Fruit fly (Drosophila melanogaster) whole organism, embryonic: ENCODE results near the gene Hasp.

ENCODE experiments used
- CG10209 ChIP-seq: fragments of 200-800 bp; sonication (Bioruptor generic); optimal IDR thresholded peaks from 3 replicates; lab custom pipeline; 2017; ENCODE audit warnings: missing biosample characterization, mild to moderate bottlenecking, missing genetic modification characterization, missing genetic modification reagents
- CG14965 ChIP-seq: fragments of 200-800 bp; sonication (Bioruptor generic); optimal IDR thresholded peaks from 2 replicates; lab custom pipeline; 2016; ENCODE audit warnings: missing biosample characterization, missing genetic modification characterization, borderline replicate concordance
- Taf1 ChIP-seq: fragments of 200-800 bp; sonication (Bioruptor generic); IDR thresholded peaks from 2 replicates; pipeline ENCODE4 v1.3.6; 2022; ENCODE audit warnings: missing biosample characterization, missing genetic modification characterization
- lov ChIP-seq, 2 experiments: fragments of 200-800 bp in 1 of 2; fragments of >200 bp in 1 of 2; sonication (Bioruptor generic) in 1 of 2; IDR thresholded peaks in 1 of 2; optimal IDR thresholded peaks in 1 of 2; 2 replicates in 1 of 2; 3 replicates in 1 of 2; pipeline versions ENCODE4 v1.3.6 to Lab custom; 2017 to 2022; ENCODE audit warnings: missing biosample characterization in 1 of 2, missing genetic modification characterization in 1 of 2
- pfk ChIP-seq: fragments of 200-800 bp; sonication (Bioruptor generic); optimal IDR thresholded peaks from 2 replicates; lab custom pipeline; 2018; ENCODE audit warnings: missing biosample characterization, mild to moderate bottlenecking, missing genetic modification characterization, moderate library complexity

- TF ChIP-seq pfk (no peak), Taf1 (GFP tag; lab: Robert Waterston, UW) (no peak), CG14965 (GFP tag; lab: Kevin White, UChicago) (no peak), lov (optimal IDR thresholded peaks at IDR 0.05; lab: Kevin White, UChicago) (no peak), lov (GFP tag; IDR thresholded peaks at IDR 0.05; lab: Robert Waterston, UW) (no peak), CG10209 (GFP tag; lab: Kevin White, UChicago) (no peak)
These were observed 8.6 kb downstream of the Hasp start, which contains the start of gene cyst for dm6 chr2L:19508361-19508918.
